Worm (Caenorhabditis elegans): ENCODE results near the gene srg-16.

DNA sequence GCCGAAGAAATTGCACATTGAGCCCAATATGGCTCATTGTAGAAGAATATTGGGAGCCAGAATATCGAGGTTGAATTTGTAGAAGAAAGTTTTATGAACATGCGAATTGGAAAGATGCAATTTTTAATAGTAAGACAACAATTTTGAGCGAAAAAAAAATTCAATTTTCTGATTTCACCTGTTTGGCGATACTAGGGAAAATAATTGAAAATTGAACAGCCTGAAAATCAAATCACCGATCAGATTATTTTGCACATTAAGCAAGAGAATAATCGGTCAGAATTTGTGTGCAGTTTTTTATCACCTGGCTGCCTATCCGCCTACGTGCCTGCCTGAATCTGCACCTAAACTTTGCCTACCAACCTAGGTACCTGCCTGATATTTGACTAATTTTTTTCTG is 46.4 kb upstream of the srg-16 start, which contains the start of gene sre-26:
- TF ChIP-seq jun-1 (tag; optimal IDR thresholded peaks at IDR 0.05): no peak
- no peak for TF ChIP-seq nhr-237 (tag; optimal IDR thresholded peaks at IDR 0.05)
- no peak for TF ChIP-seq ces-1 (GFP tag; optimal IDR thresholded peaks at IDR 0.05)
- TF ChIP-seq pha-4 (GFP tag; IDR thresholded peaks at IDR 0.05): no peak
- no peak for TF ChIP-seq pha-4 (tag; optimal IDR thresholded peaks at IDR 0.05)
- no peak for TF ChIP-seq ZK337.2 (GFP tag; IDR thresholded peaks at IDR 0.05)

Measured in whole organism, L4 larva.